Worm (Caenorhabditis elegans) whole organism, young adult: Measurements from ENCODE around the gene F22E12.3.

Source experiments
- B0261.1 ChIP-seq: sonication (generic microtip); optimal IDR thresholded peaks from 2 replicates; lab custom pipeline; 2016; ENCODE audit warnings: mild to moderate bottlenecking, missing genetic modification characterization, moderate library complexity, missing compliant biosample characterization
- C06A6.2 ChIP-seq: fragments of 200-800 bp; sonication (Bioruptor generic); conservative IDR thresholded peaks from 2 replicates; pipeline ENCODE4 v1.3.6; 2022; ENCODE audit warnings: missing genetic modification characterization, missing compliant biosample characterization
- F52B5.7 ChIP-seq: sonication (generic microtip); optimal IDR thresholded peaks from 2 replicates; lab custom pipeline; 2016; ENCODE audit warnings: mild to moderate bottlenecking, missing genetic modification characterization, missing compliant biosample characterization
- Y53G8AR.9 ChIP-seq: fragments of 200-800 bp; sonication (Bioruptor generic); conservative IDR thresholded peaks from 2 replicates; pipeline ENCODE4 v1.3.6; 2022; ENCODE audit warnings: missing genetic modification reagents, missing genetic modification characterization, missing compliant biosample characterization
- ama-1 ChIP-seq, 3 experiments: fragments of 150-350 bp in 1 of 3; sonication (generic microtip) in 2 of 3; optimal IDR thresholded peaks; 2 replicates each; lab custom pipeline; 2014 to 2018; ENCODE audit warnings: missing biosample characterization in 2 of 3, missing genetic modification characterization in 2 of 3, missing genetic modification reagents in 2 of 3
- ceh-40 ChIP-seq: fragments of 200-800 bp; sonication (Bioruptor generic); IDR thresholded peaks from 2 replicates; pipeline ENCODE4 v1.3.6; 2022; ENCODE audit warnings: missing genetic modification characterization, missing compliant biosample characterization
- lin-26 ChIP-seq: fragments of 200-800 bp; sonication (Bioruptor generic); IDR thresholded peaks from 2 replicates; pipeline ENCODE4 v1.3.6; 2022; ENCODE audit warnings: missing genetic modification reagents, missing genetic modification characterization, missing compliant biosample characterization
- rec-8 ChIP-seq, 2 experiments: sonication (generic microtip); optimal IDR thresholded peaks; 2 replicates each; lab custom pipeline; 2016; ENCODE audit warnings: mild to moderate bottlenecking in 2 of 2, missing genetic modification characterization in 2 of 2, missing genetic modification reagents in 2 of 2, missing genotype in 2 of 2, missing biosample characterization in 1 of 2, missing compliant biosample characterization in 1 of 2, moderate library complexity in 1 of 2
- sea-2 ChIP-seq: fragments of 200-800 bp; sonication (Bioruptor generic); IDR thresholded peaks from 2 replicates; pipeline ENCODE4 v1.3.6; 2022; ENCODE audit warnings: missing genetic modification characterization, missing compliant biosample characterization
- unc-62 ChIP-seq: fragments of 150-350 bp; optimal IDR thresholded peaks from 2 replicates; lab custom pipeline; 2014; ENCODE audit warnings: missing biosample characterization, missing genetic modification reagents, missing genetic modification characterization

DNA sequence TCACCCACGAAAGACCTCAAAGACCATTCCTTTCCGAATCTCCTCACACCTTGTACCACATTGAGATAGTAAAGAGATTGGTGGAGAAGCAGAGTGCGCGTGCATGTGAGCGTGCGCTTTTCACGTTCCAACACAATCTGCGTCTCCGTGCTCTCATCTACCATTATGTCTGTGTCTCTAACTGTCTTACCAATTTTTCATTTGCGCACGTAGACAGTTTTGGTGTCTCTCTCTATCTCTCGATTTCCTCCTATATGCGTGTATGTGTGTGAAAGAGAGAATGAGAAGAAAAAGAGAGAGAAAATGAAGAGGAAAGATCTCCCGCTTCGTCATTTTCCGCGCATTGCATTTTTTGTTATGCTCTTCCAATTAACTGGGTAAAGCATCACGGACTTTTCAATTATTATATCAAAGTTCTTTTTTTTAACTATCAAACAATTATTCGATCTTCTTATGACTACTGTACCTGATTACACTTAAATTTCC lies 3.5 kb upstream of the F22E12.3 start:
- TF ChIP-seq unc-62 (GFP tag; lab: Kevin White, UChicago) (peak; percentile 9), ceh-40 (GFP tag; lab: Robert Waterston, UW) (no peak), ama-1 (optimal IDR thresholded peaks at IDR 0.05; lab: Kevin White, UChicago) (no peak), ama-1 (GFP tag; optimal IDR thresholded peaks at IDR 0.05; lab: Kevin White, UChicago) (no peak), Y53G8AR.9 (GFP tag; lab: Robert Waterston, UW) (0 out of 2 replicates have a peak, but pooled peaks have one; percentile 56), rec-8 (tag; optimal IDR thresholded peaks at IDR 0.05; lab: Kevin White, UChicago) (no peak), lin-26 (GFP tag; lab: Robert Waterston, UW) (peak; percentile 60; the same call in 1 of the 2 replicates), B0261.1 (tag; lab: Kevin White, UChicago) (no peak), sea-2 (GFP tag; lab: Robert Waterston, UW) (no peak), C06A6.2 (GFP tag; lab: Robert Waterston, UW) (peak; percentile 79), F52B5.7 (tag; lab: Kevin White, UChicago) (peak; percentile 17)
